Fruit fly (Drosophila melanogaster) whole organism, embryonic: ENCODE results near the gene Rpn9.

Experiments used
- CG7357 ChIP-seq: fragments of 200-800 bp; sonication (Bioruptor generic); IDR thresholded peaks from 3 replicates; pipeline ENCODE4 v1.3.6; 2022; ENCODE audit warnings: missing biosample characterization, missing genetic modification characterization
- Dek ChIP-seq: fragments of 200-800 bp; sonication (Bioruptor generic); optimal IDR thresholded peaks from 3 replicates; lab custom pipeline; 2019; ENCODE audit warnings: missing biosample characterization, mild to moderate bottlenecking, missing genetic modification characterization, moderate library complexity
- Rx ChIP-seq: fragments of 200-800 bp; sonication (Bioruptor generic); IDR thresholded peaks from 2 replicates; pipeline ENCODE4 v1.3.6; 2022; ENCODE audit warnings: missing biosample characterization, missing genetic modification characterization
- chn ChIP-seq: fragments of 200-800 bp; sonication (Bioruptor generic); optimal IDR thresholded peaks from 2 replicates; lab custom pipeline; 2016; ENCODE audit warnings: missing biosample characterization, missing genetic modification characterization
- crp ChIP-seq, 2 experiments: fragments of 200-800 bp; sonication (Bioruptor generic); optimal IDR thresholded peaks; 2 replicates in 1 of 2; 3 replicates in 1 of 2; lab custom pipeline; 2017; ENCODE audit warnings: missing biosample characterization in 2 of 2, missing genetic modification characterization in 2 of 2, mild to moderate bottlenecking in 1 of 2, moderate library complexity in 1 of 2
- disco-r ChIP-seq: fragments of 200-800 bp; sonication (Bioruptor generic); optimal IDR thresholded peaks from 2 replicates; lab custom pipeline; 2016; ENCODE audit warnings: missing biosample characterization, missing genetic modification characterization
- hbn ChIP-seq: fragments of 200-800 bp; sonication (Bioruptor generic); IDR thresholded peaks from 2 replicates; pipeline ENCODE4 v1.3.6; 2022; ENCODE audit warnings: missing biosample characterization, missing genetic modification characterization; ENCODE audit not compliant: partially characterized antibody
- jumu ChIP-seq: fragments of 200-800 bp; sonication (Bioruptor generic); optimal IDR thresholded peaks from 3 replicates; lab custom pipeline; 2016; ENCODE audit warnings: missing biosample characterization, missing genetic modification characterization
- pnt ChIP-seq: fragments of 200-800 bp; sonication (Bioruptor generic); optimal IDR thresholded peaks from 3 replicates; lab custom pipeline; 2016; ENCODE audit warnings: missing biosample characterization, missing genetic modification characterization
- repo ChIP-seq: fragments of 200-800 bp; sonication (Bioruptor generic); optimal IDR thresholded peaks from 2 replicates; lab custom pipeline; 2016; ENCODE audit warnings: missing biosample characterization, missing genetic modification characterization
- slp2 ChIP-seq: fragments of 200-800 bp; sonication (Bioruptor generic); optimal IDR thresholded peaks from 2 replicates; lab custom pipeline; 2016; ENCODE audit warnings: missing biosample characterization, missing genetic modification characterization
- tll ChIP-seq, 2 experiments: fragments of 200-800 bp in 1 of 2; fragments of >200 bp in 1 of 2; sonication (Bioruptor generic) in 1 of 2; optimal IDR thresholded peaks; 2 replicates each; lab custom pipeline; 2017 to 2019; ENCODE audit warnings: missing biosample characterization in 2 of 2, missing genetic modification characterization in 2 of 2, mild to moderate bottlenecking in 1 of 2, moderate library complexity in 1 of 2

dm6 chr3R:23725711-23726349, 7.4 kb downstream of the Rpn9 start:
- TF ChIP-seq hbn (GFP tag; lab: Robert Waterston, UW): no peak
- no peak for TF ChIP-seq jumu (GFP tag; lab: Kevin White, UChicago)
- TF ChIP-seq Rx (GFP tag; lab: Robert Waterston, UW): no peak
- TF ChIP-seq pnt (GFP tag; lab: Kevin White, UChicago): no peak
- no peak for TF ChIP-seq chn (GFP tag; lab: Kevin White, UChicago)
- TF ChIP-seq tll (GFP tag; optimal IDR thresholded peaks at IDR 0.05; lab: Kevin White, UChicago): no peak
- peak; percentile 2 for TF ChIP-seq Dek (tag; lab: Kevin White, UChicago)
- no peak for TF ChIP-seq crp (GFP tag; optimal IDR thresholded peaks at IDR 0.05; lab: Kevin White, UChicago)
- no peak for TF ChIP-seq repo (GFP tag; lab: Kevin White, UChicago)
- TF ChIP-seq disco-r (GFP tag; lab: Kevin White, UChicago): no peak
- TF ChIP-seq slp2: no peak
- no peak for TF ChIP-seq CG7357 (GFP tag; lab: Robert Waterston, UW)
